Worm (Caenorhabditis elegans) whole organism, L4/young adult: Measurements from ENCODE around the gene ZK1290.15.

ENCODE experiments used
- W03F9.2 ChIP-seq: fragments of 150-350 bp; optimal IDR thresholded peaks from 2 replicates; lab custom pipeline; 2014; ENCODE audit warnings: missing biosample characterization, missing genetic modification characterization
- dao-5 ChIP-seq: sonication (generic microtip); optimal IDR thresholded peaks from 2 replicates; lab custom pipeline; 2016; ENCODE audit warnings: missing genotype, missing genetic modification characterization, moderate library complexity, missing compliant biosample characterization
- him-1 ChIP-seq: sonication (generic microtip); optimal IDR thresholded peaks from 2 replicates; lab custom pipeline; 2016; ENCODE audit warnings: missing genotype, missing genetic modification reagents, missing genetic modification characterization, missing compliant biosample characterization

- no peak for TF ChIP-seq him-1 (tag; lab: Kevin White, UChicago)
- TF ChIP-seq W03F9.2, result peak; percentile 11
- no peak for TF ChIP-seq dao-5
These were observed 31.4 kb downstream of the ZK1290.15 start for ce11 chrII:7554716-7555247.
